Fruit fly (Drosophila melanogaster): ENCODE data around the gene CheA87a.

CheA87a gene

DNA sequence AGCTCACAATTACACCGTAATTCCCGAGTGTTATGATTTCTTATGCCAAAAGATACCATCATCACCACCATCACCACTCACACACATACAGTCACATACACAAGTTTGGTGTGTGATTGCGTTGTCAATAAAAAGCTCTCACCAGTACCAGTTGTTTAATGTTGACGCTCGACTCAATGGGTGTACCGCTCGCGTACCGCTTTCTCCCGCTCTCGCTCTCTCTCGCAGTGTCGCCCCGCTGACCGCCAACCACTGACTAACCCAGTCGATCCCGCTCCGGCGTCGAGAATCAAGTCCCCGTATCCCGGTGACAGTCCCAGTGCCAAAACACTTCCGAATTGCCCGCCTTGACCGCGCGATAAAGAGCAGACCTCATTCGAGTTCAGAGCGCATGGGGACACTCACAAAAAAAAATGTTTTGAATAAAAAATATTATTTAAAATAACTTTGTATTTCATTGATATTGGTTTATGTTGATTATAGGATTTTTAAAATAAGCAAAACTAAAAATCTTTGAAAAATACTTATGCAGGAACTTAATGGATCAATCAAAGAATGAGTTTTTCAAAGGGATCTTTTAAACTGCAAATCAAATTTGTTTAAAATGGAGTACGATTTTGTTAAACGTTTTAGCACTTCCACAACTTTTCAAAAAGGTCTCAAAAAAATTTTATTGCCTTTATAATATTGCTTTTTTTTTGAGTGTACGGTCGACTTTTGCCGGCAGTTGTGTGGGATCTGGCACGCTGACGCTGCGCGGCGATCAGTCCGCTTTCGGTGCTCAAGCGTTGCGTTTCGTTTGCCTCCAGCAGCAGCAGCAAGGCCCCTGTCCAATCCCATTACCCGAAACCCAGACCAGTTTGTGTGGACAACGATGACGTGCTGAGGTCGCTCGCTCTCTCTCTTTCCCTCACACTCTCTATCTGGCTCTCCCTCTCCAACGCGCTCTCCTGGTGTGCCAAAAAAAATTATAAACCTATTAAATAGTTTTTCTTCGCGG is 5.0 kb upstream of the CheA87a start, which contains the start of gene Dic1 (continued):
- TF ChIP-seq jigr1 (GFP tag; IDR thresholded peaks at IDR 0.05) (peak; percentile 86), run (tag; optimal IDR thresholded peaks at IDR 0.05) (peak; percentile 93), odd (GFP tag; optimal IDR thresholded peaks at IDR 0.05) (peak; percentile 97), seq (GFP tag; IDR thresholded peaks at IDR 0.05) (peak; percentile 91), CG4404 (GFP tag; IDR thresholded peaks at IDR 0.05) (peak; percentile 82), Ets97D (GFP tag; optimal IDR thresholded peaks at IDR 0.05) (peak; percentile 65), dmrt11E (tag; optimal IDR thresholded peaks at IDR 0.05) (peak; percentile 90), Dbx (GFP tag; IDR thresholded peaks at IDR 0.05) (peak; percentile 96), unc-4 (GFP tag; IDR thresholded peaks at IDR 0.05; ENCODE audit: partially characterized antibody) (no peak), GATAe (GFP tag; conservative IDR thresholded peaks at IDR 0.05) (peak; percentile 65), tx (GFP tag; optimal IDR thresholded peaks at IDR 0.05) (peak; percentile 79), chn (GFP tag; optimal IDR thresholded peaks at IDR 0.05) (peak; percentile 93), NC2β (GFP tag; optimal IDR thresholded peaks at IDR 0.05) (peak; percentile 81), CG3847 (GFP tag; IDR thresholded peaks at IDR 0.05) (peak; percentile 94), slp2 (GFP tag; optimal IDR thresholded peaks at IDR 0.05) (peak; percentile 88), MESR4 (GFP tag; optimal IDR thresholded peaks at IDR 0.05) (peak; percentile 10), CG6689 (GFP tag; IDR thresholded peaks at IDR 0.05) (peak; percentile 92), CG6791 (GFP tag; IDR thresholded peaks at IDR 0.05; ENCODE audit: partially characterized antibody) (no peak), CG10366 (GFP tag; IDR thresholded peaks at IDR 0.05) (peak; percentile 89), ham (GFP tag; IDR thresholded peaks at IDR 0.05) (peak; percentile 64; the same call in 1 of the 2 replicates), slou (GFP tag; optimal IDR thresholded peaks at IDR 0.05) (peak; percentile 95), CG9932 (GFP tag; IDR thresholded peaks at IDR 0.05) (peak; percentile 94), CG17186 (GFP tag; optimal IDR thresholded peaks at IDR 0.05) (peak; percentile 80), stwl (tag; optimal IDR thresholded peaks at IDR 0.05) (peak; percentile 37), CG10979 (tag; optimal IDR thresholded peaks at IDR 0.05) (peak; percentile 99), CG14710 (tag; optimal IDR thresholded peaks at IDR 0.05) (peak; percentile 98), CG16779 (GFP tag; IDR thresholded peaks at IDR 0.05) (peak; percentile 65; the same call in 1 of the 2 replicates), Rx (GFP tag; IDR thresholded peaks at IDR 0.05) (peak; percentile 73), wor (GFP tag; IDR thresholded peaks at IDR 0.05) (peak; percentile 91), z (GFP tag; IDR thresholded peaks at IDR 0.05) (no peak; the same call in 2 of the 3 replicates), CG11723 (GFP tag; optimal IDR thresholded peaks at IDR 0.05) (peak; percentile 97), ab (GFP tag; optimal IDR thresholded peaks at IDR 0.05) (peak; percentile 84), Spps (tag; optimal IDR thresholded peaks at IDR 0.05) (peak; percentile 97), repo (GFP tag; optimal IDR thresholded peaks at IDR 0.05) (peak; percentile 82), CG2199 (GFP tag; IDR thresholded peaks at IDR 0.05) (peak; percentile 77; the same call in 1 of the 3 replicates), CG17802 (tag; optimal IDR thresholded peaks at IDR 0.05) (peak; percentile 82), CG2202 (tag; optimal IDR thresholded peaks at IDR 0.05) (peak; percentile 89), org-1 (GFP tag; optimal IDR thresholded peaks at IDR 0.05) (peak; percentile 96), eyg (GFP tag; optimal IDR thresholded peaks at IDR 0.05) (peak; percentile 71), bab2 (GFP tag; optimal IDR thresholded peaks at IDR 0.05) (peak; percentile 90), sim (GFP tag; IDR thresholded peaks at IDR 0.05) (no peak), dmrt99B (tag; optimal IDR thresholded peaks at IDR 0.05) (peak; percentile 98), chm (GFP tag; IDR thresholded peaks at IDR 0.05) (peak; percentile 74; the same call in 1 of the 2 replicates), esg (GFP tag; conservative IDR thresholded peaks at IDR 0.05) (peak; percentile 91), CG6272 (GFP tag; IDR thresholded peaks at IDR 0.05) (peak; percentile 85), CG12942 (GFP tag; optimal IDR thresholded peaks at IDR 0.05) (peak; percentile 93), CG34422 (GFP tag; IDR thresholded peaks at IDR 0.05) (peak; percentile 88), Elba2 (GFP tag; optimal IDR thresholded peaks at IDR 0.05) (peak; percentile 49), H2.0 (GFP tag; IDR thresholded peaks at IDR 0.05) (peak; percentile 79)

Measured in whole organism, embryonic.